Fruit fly (Drosophila melanogaster) whole organism, pupa: ENCODE results near the gene Cad86C.

Source experiments
- CG10348 ChIP-seq: fragments of 200-800 bp; sonication (Bioruptor generic); IDR thresholded peaks from 2 replicates; pipeline ENCODE4 v1.3.6; 2022; ENCODE audit warnings: missing biosample characterization, missing genetic modification characterization
- CG12605 ChIP-seq: fragments of 200-800 bp; sonication (Bioruptor generic); IDR thresholded peaks from 2 replicates; pipeline ENCODE4 v1.3.6; 2022; ENCODE audit warnings: missing biosample characterization, missing genetic modification characterization
- CG13204 ChIP-seq: fragments of 200-800 bp; sonication (Bioruptor generic); optimal IDR thresholded peaks from 2 replicates; lab custom pipeline; 2018; ENCODE audit warnings: missing biosample characterization, mild to moderate bottlenecking, missing genetic modification characterization, moderate library complexity
- CG14655 ChIP-seq: fragments of 200-800 bp; sonication (Bioruptor generic); optimal IDR thresholded peaks from 3 replicates; lab custom pipeline; 2017; ENCODE audit warnings: mild to moderate bottlenecking, missing biosample characterization, missing genetic modification reagents, missing genetic modification characterization
- CG15710 ChIP-seq: fragments of 200-800 bp; sonication (Bioruptor generic); optimal IDR thresholded peaks from 2 replicates; lab custom pipeline; 2018; ENCODE audit warnings: missing biosample characterization, mild to moderate bottlenecking, missing genetic modification characterization, moderate library complexity
- CG17806 ChIP-seq: fragments of 200-800 bp; sonication (Bioruptor generic); optimal IDR thresholded peaks from 2 replicates; lab custom pipeline; 2018; ENCODE audit warnings: missing biosample characterization, mild to moderate bottlenecking, missing genetic modification characterization, moderate library complexity
- CG32121 ChIP-seq: fragments of 200-800 bp; sonication (Bioruptor generic); IDR thresholded peaks from 2 replicates; pipeline ENCODE4 v1.3.6; 2022; ENCODE audit warnings: missing biosample characterization, missing genetic modification characterization
- CG34367 ChIP-seq: fragments of 200-800 bp; sonication (Bioruptor generic); optimal IDR thresholded peaks from 2 replicates; lab custom pipeline; 2018; ENCODE audit warnings: missing biosample characterization, mild to moderate bottlenecking, missing genetic modification characterization
- CG4496 ChIP-seq: fragments of 200-800 bp; sonication (Bioruptor generic); IDR thresholded peaks from 3 replicates; pipeline ENCODE4 v1.3.6; 2022; ENCODE audit warnings: missing biosample characterization, missing genetic modification characterization
- CG8159 ChIP-seq: fragments of 200-800 bp; sonication (Bioruptor generic); optimal IDR thresholded peaks from 3 replicates; lab custom pipeline; 2018; ENCODE audit warnings: missing biosample characterization, mild to moderate bottlenecking, missing genetic modification characterization, moderate library complexity
- CG8301 ChIP-seq: fragments of 200-800 bp; sonication (Bioruptor generic); optimal IDR thresholded peaks from 2 replicates; lab custom pipeline; 2018; ENCODE audit warnings: missing biosample characterization, mild to moderate bottlenecking, missing genetic modification characterization
- CG9948 ChIP-seq: fragments of 200-800 bp; sonication (Bioruptor generic); optimal IDR thresholded peaks from 2 replicates; lab custom pipeline; 2018; ENCODE audit warnings: missing biosample characterization, mild to moderate bottlenecking, missing genetic modification characterization, moderate library complexity
- D1 ChIP-seq: fragments of 200-800 bp; sonication (Bioruptor generic); optimal IDR thresholded peaks from 2 replicates; lab custom pipeline; 2018; ENCODE audit warnings: missing biosample characterization, mild to moderate bottlenecking, missing genetic modification characterization, moderate library complexity
- EcR ChIP-seq: fragments of 200-800 bp; sonication (Bioruptor generic); optimal IDR thresholded peaks from 3 replicates; lab custom pipeline; 2019; ENCODE audit warnings: missing biosample characterization, missing genetic modification characterization, mild to moderate bottlenecking, moderate library complexity, missing genetic modification reagents
- Ets98B ChIP-seq: fragments of 200-800 bp; sonication (Bioruptor generic); IDR thresholded peaks from 2 replicates; pipeline ENCODE4 v1.3.6; 2022; ENCODE audit warnings: missing biosample characterization, missing genetic modification characterization
- Pif1A ChIP-seq: fragments of 200-800 bp; sonication (Bioruptor generic); optimal IDR thresholded peaks from 3 replicates; lab custom pipeline; 2016; ENCODE audit warnings: missing biosample characterization, missing genetic modification characterization
- Pif1B ChIP-seq: fragments of 200-800 bp; sonication (Bioruptor generic); optimal IDR thresholded peaks from 3 replicates; lab custom pipeline; 2016; ENCODE audit warnings: missing biosample characterization, missing genetic modification characterization
- Snoo ChIP-seq: fragments of 200-800 bp; sonication (Bioruptor generic); optimal IDR thresholded peaks from 3 replicates; lab custom pipeline; 2017; ENCODE audit warnings: missing biosample characterization, mild to moderate bottlenecking, missing genetic modification characterization, inconsistent platforms
- fd96Ca ChIP-seq: fragments of 200-800 bp; sonication (Bioruptor generic); IDR thresholded peaks from 3 replicates; pipeline ENCODE4 v1.3.6; 2022; ENCODE audit warnings: missing biosample characterization, missing genetic modification characterization
- gl ChIP-seq: fragments of 200-800 bp; sonication (Bioruptor generic); optimal IDR thresholded peaks from 2 replicates; lab custom pipeline; 2018; ENCODE audit warnings: missing biosample characterization, mild to moderate bottlenecking, missing genetic modification characterization
- rn ChIP-seq: fragments of 200-800 bp; sonication (Bioruptor generic); IDR thresholded peaks from 2 replicates; pipeline ENCODE4 v1.3.6; 2022; ENCODE audit warnings: missing biosample characterization, missing genetic modification characterization

Cad86C gene

DNA sequence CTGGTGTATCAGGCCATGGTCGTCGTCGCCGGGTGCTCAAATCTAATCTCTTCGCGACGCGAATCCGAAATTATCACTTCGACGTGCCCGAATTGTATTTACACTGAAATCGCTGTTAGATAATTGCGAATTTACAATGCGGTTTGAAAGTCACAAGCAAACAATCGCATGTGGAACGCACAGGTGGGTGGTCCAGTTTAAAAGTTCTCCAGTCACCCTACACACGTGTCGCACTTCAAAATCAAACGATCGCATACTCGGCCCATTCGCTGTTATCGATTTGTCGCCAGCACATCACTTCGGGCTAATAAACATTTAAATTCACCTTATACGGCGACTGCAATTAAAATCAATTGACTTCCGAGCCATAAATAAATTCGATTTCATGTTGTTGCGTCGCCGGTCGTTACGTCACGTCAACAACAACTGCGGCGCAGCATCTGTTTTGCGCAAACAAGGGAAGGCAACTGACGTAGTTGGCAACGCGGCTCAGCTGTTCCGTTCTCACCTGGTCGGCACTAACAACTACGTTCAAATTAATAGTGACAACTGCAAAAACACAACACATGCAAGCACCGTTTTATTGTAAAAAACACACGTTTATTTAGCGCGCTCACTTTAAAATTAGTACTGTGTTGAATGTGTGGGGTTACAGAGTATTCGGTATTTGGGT, 36.0 kb downstream of the Cad86C start, which contains the start of gene CG6574:
CG6574 (minus strand) TSS at position 216 of the 673 bp plus-strand sequence.
- no peak for TF ChIP-seq CG4496
- TF ChIP-seq fd96Ca (GFP tag; lab: Robert Waterston, UW), result peak; percentile 36; the same call in 1 of the 3 replicates
- no peak for TF ChIP-seq CG13204 (GFP tag; lab: Kevin White, UChicago)
- TF ChIP-seq EcR (GFP tag; lab: Kevin White, UChicago), result no peak
- no peak for TF ChIP-seq D1 (tag; lab: Kevin White, UChicago)
- no peak for TF ChIP-seq CG10348
- TF ChIP-seq CG17806, result peak; percentile 26
- no peak for TF ChIP-seq rn
- peak; percentile 4 for TF ChIP-seq CG34367 (tag; lab: Kevin White, UChicago)
- no peak for TF ChIP-seq CG8159
- TF ChIP-seq Pif1B, result no peak
- peak; percentile 46; the same call in 1 of the 2 replicates for TF ChIP-seq CG12605 (GFP tag; lab: Robert Waterston, UW)
- no peak for TF ChIP-seq CG14655
- TF ChIP-seq Snoo (tag; lab: Kevin White, UChicago), result no peak
- TF ChIP-seq Ets98B (GFP tag; lab: Robert Waterston, UW), result peak; percentile 36; the same call in 1 of the 2 replicates
- no peak for TF ChIP-seq gl (tag; lab: Kevin White, UChicago)
- TF ChIP-seq CG8301 (tag; lab: Kevin White, UChicago), result peak; percentile 45
- no peak for TF ChIP-seq CG15710 (tag; lab: Kevin White, UChicago)
- peak; percentile 15 for TF ChIP-seq CG9948
- TF ChIP-seq CG32121 (GFP tag; lab: Robert Waterston, UW), result peak; percentile 42; the same call in 1 of the 2 replicates
- TF ChIP-seq Pif1A (GFP tag; lab: Kevin White, UChicago), result no peak

DNA sequence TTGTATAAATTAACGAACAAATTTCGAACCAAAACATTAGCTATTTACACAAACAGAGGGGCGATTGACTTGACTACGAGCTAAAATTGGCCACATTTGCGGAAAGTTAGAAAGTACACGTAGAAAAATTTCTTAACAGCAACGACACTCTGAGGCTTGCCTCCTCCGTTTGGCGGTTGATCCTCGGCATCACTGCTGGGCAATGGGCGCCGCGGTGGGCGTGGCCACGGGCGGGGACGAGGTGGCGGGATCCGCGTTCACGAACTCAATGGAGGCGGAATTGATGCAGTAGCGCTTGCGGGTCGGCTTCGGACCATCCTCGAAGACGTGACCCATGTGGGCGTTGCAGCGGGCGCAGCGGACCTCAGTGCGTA, 36.6 kb downstream of the Cad86C start:
- TF ChIP-seq fd96Ca (GFP tag; lab: Robert Waterston, UW) (0 out of 3 replicates have a peak, but pooled peaks have one; percentile 27), CG13204 (GFP tag; lab: Kevin White, UChicago) (no peak), CG8159 (no peak), EcR (GFP tag; lab: Kevin White, UChicago) (no peak), CG4496 (no peak)

DNA sequence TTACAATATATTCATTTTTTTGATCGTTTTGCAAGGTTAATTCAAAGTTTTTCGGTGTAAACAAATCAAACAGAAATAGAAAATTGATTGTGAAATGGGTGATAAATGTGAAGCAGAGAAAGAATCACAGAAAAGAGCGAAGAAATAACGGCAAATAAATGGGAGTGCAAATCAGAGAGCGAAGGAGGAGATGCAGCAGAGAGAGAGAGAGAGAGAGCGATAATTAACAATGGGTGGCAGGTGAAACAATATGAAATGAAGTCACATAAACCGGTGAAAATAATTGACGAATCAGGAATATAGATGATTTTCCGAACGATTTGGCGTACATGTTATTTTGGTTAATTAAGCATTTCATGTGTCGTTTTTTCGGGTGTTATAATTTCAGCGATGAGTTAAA, 37.1 kb downstream of the Cad86C start:
- TF ChIP-seq Ets98B (GFP tag; lab: Robert Waterston, UW), result no peak
- TF ChIP-seq CG34367 (tag; lab: Kevin White, UChicago), result no peak
- no peak for TF ChIP-seq Snoo (tag; lab: Kevin White, UChicago)
- no peak for TF ChIP-seq EcR (GFP tag; lab: Kevin White, UChicago)
- no peak for TF ChIP-seq CG8301 (tag; lab: Kevin White, UChicago)
- TF ChIP-seq CG32121 (GFP tag; lab: Robert Waterston, UW), result no peak
- no peak for TF ChIP-seq rn
- TF ChIP-seq gl (tag; lab: Kevin White, UChicago), result no peak
- no peak for TF ChIP-seq CG17806
- TF ChIP-seq CG4496, result no peak
- no peak for TF ChIP-seq CG9948
- TF ChIP-seq CG8159, result no peak
- TF ChIP-seq CG15710 (tag; lab: Kevin White, UChicago), result no peak
- no peak for TF ChIP-seq D1 (tag; lab: Kevin White, UChicago)
- TF ChIP-seq Pif1B, result no peak
- no peak for TF ChIP-seq CG14655
- no peak for TF ChIP-seq fd96Ca (GFP tag; lab: Robert Waterston, UW)

DNA sequence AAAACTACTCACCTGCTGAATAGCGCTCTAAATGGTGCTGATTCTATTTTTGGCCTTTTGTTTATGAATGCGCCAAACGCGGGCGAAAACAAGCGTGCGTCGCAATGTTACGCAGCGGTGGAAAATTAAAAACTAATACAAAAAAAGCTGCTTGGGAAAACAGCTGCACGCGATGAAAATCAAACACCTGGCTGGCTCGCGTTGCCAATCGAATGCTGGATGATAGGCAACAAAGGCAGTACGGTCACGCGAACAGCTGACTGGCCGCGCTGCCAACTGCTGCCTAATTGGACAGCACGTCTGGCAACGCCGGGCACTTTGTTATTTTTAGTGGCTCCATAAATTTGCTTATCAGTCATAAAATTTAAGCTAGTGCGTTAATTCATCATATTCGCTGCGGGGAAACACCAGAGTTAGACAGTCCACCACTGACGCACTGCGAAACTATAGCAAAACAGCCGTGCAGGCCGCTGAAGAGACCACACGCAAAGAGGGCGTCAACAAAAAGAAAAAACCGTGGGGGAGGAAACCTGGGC, 41.6 kb downstream of the Cad86C start, which contains the start of the genes SelR and Tsp86D:
SelR (minus strand) TSS at position 216 of the 536 bp plus-strand sequence.
Tsp86D (plus strand) TSS at position 282 of the 536 bp plus-strand sequence.
- 0 out of 2 replicates have a peak, but pooled peaks have one; percentile 9 for TF ChIP-seq CG32121 (GFP tag; lab: Robert Waterston, UW)
- TF ChIP-seq CG17806, result no peak

DNA sequence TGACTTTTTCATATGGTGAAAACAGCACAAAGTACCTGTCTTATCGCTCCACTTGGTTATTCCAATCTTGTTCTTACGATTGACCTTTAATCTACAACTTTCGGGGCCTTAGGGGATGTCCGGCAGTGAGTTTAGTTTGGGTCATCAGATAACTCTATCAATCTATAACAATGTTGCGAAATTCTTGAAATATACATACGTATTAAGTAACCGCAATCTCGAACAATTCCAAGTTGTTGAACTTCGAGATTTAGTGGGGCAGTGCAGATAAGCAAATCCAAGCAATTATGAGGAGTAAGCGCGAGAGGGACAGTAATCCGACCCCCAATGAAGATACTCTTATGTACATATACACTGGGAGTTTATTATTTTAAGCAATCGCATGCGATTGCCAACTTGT, 43.7 kb downstream of the Cad86C start:
- TF ChIP-seq CG8301 (tag; lab: Kevin White, UChicago) (no peak), Pif1B (no peak), EcR (GFP tag; lab: Kevin White, UChicago) (peak; percentile 12)
- TF ChIP-seq, all 21 proteins: peak for 1

DNA sequence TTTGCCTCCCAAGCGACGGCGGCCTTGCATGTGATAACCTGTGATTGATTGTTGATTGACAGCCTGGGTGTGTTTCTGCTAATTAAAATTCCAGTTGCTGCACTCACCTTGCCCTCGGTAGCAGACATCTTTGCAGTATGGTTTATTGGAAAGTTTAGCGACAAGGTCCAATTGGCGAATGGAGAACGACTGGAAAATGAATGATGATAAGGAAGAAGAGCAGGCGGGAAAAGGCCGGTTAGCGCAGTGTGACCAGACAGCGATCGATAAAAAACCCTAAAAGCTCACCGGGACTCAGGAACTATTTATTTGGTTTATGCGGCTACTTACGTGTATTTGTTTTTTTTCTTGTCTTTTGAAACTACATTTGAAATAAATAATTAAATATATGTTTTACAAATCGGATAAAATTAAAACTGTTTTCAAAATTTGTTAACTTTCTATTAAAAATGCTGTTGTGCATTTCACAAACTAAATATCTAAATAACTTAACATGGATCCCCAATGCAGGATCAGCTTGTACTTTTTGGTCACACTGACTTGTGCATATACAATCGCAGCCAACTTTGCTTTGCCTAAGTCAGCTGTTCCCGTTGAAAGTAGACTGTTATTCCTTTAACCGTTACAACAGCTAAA, 45.4 kb downstream of the Cad86C start, which contains the start of gene Fdh:
Fdh (minus strand) TSS at position 234 of the 636 bp plus-strand sequence.
- TF ChIP-seq CG32121 (GFP tag; lab: Robert Waterston, UW), result 0 out of 2 replicates have a peak, but pooled peaks have one; percentile 13
- TF ChIP-seq Snoo (tag; lab: Kevin White, UChicago), result peak; percentile 46
- peak; percentile 55; the same call in 2 of the 3 replicates for TF ChIP-seq CG4496
- TF ChIP-seq rn, result no peak
- TF ChIP-seq Pif1B, result peak; percentile 38
- TF ChIP-seq CG9948, result peak; percentile 31
- no peak for TF ChIP-seq CG10348
- TF ChIP-seq Ets98B (GFP tag; lab: Robert Waterston, UW), result peak; percentile 31; the same call in 1 of the 2 replicates
- TF ChIP-seq EcR (GFP tag; lab: Kevin White, UChicago), result no peak
- peak; percentile 40 for TF ChIP-seq CG17806
- TF ChIP-seq CG8301 (tag; lab: Kevin White, UChicago), result peak; percentile 46
- peak; percentile 64 for TF ChIP-seq CG8159
- TF ChIP-seq CG15710 (tag; lab: Kevin White, UChicago), result peak; percentile 64
